Worm (Caenorhabditis elegans): ENCODE results near the gene F25B4.8.
"Not testable (repeated sequence)": the region's sequence is repeated elsewhere in the genome, so short reads cannot be mapped to it uniquely, and the experiment has no call there.

F25B4.8 gene

DNA sequence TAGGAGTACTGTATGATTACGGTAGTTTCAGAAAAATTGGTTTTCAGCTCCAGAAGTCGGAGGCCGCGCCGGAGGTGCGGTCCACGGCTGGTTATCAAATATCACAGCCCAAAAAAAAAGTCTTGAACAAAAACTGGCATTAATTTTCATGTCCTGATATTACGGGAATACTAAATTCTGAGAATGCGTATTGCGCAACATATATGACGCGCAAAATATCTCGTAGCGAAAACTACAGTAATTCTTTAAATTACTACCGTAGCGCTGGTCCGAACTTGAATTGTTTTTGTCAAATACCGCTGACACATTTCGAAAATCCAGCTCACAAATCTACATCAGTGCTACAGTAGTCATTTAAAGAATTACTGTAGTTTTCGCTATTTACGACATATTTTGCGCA lies 22.5 kb downstream of the F25B4.8 start:
- no peak for TF ChIP-seq sup-37 (GFP tag; optimal IDR thresholded peaks at IDR 0.05)

DNA sequence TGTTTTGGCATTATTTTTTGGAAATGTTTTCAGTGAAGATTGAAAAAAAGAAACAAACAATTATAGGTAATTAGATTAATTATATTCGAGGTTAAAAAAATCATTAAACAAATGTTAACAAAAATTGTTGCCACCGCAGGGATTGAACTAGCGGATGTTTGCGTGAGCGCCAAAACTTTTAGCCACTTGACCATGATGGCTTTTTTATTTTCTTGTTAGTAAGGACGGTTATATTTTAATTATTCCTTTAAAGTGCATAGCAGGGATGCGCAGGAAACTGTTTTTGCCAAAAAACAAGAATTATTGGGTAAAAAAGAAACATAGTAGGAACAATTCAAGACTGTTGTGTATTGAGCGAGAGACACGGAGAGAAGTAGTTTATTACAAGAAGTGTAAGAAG lies 24.2 kb downstream of the F25B4.8 start:
- TF ChIP-seq nhr-47 (tag; optimal IDR thresholded peaks at IDR 0.05) (peak; percentile 36), mab-9 (GFP tag; IDR thresholded peaks at IDR 0.05) (no peak), vab-15 (tag; optimal IDR thresholded peaks at IDR 0.05) (no peak), unc-130 (tag; optimal IDR thresholded peaks at IDR 0.05) (no peak), unc-30 (tag; optimal IDR thresholded peaks at IDR 0.05) (no peak), tlp-1 (tag; optimal IDR thresholded peaks at IDR 0.05) (no peak), lin-13 (GFP tag; optimal IDR thresholded peaks at IDR 0.05) (no peak), nhr-76 (tag; optimal IDR thresholded peaks at IDR 0.05) (no peak), aha-1 (tag; optimal IDR thresholded peaks at IDR 0.05) (no peak), hlh-17 (GFP tag; optimal IDR thresholded peaks at IDR 0.05; ENCODE audit: borderline replicate concordance) (no peak), zip-4 (GFP tag; optimal IDR thresholded peaks at IDR 0.05) (no peak), ceh-82 (tag; optimal IDR thresholded peaks at IDR 0.05) (no peak), nhr-71 (tag; optimal IDR thresholded peaks at IDR 0.05) (no peak), dsc-1 (tag; optimal IDR thresholded peaks at IDR 0.05) (no peak), egl-27 (tag; optimal IDR thresholded peaks at IDR 0.05) (no peak), efl-1 (optimal IDR thresholded peaks at IDR 0.05) (no peak), efl-1 (GFP tag; optimal IDR thresholded peaks at IDR 0.05 in 1 of 2) (peak in 1 of 2 experiments; percentile 92), nhr-90 (tag; optimal IDR thresholded peaks at IDR 0.05; ENCODE audit: poor library complexity) (peak; percentile 59), irx-1 (tag; optimal IDR thresholded peaks at IDR 0.05) (no peak), nhr-237 (tag; optimal IDR thresholded peaks at IDR 0.05) (no peak), lin-35 (GFP tag; optimal IDR thresholded peaks at IDR 0.05) (peak in 1 of 2 experiments; percentile 3), skn-1 (tag; optimal IDR thresholded peaks at IDR 0.05) (no peak), sox-4 (tag; optimal IDR thresholded peaks at IDR 0.05) (no peak), nhr-85 (tag) (peak; percentile 68), grh-1 (GFP tag; IDR thresholded peaks at IDR 0.05) (0 out of 2 replicates have a peak, but pooled peaks have one; percentile 17)

DNA sequence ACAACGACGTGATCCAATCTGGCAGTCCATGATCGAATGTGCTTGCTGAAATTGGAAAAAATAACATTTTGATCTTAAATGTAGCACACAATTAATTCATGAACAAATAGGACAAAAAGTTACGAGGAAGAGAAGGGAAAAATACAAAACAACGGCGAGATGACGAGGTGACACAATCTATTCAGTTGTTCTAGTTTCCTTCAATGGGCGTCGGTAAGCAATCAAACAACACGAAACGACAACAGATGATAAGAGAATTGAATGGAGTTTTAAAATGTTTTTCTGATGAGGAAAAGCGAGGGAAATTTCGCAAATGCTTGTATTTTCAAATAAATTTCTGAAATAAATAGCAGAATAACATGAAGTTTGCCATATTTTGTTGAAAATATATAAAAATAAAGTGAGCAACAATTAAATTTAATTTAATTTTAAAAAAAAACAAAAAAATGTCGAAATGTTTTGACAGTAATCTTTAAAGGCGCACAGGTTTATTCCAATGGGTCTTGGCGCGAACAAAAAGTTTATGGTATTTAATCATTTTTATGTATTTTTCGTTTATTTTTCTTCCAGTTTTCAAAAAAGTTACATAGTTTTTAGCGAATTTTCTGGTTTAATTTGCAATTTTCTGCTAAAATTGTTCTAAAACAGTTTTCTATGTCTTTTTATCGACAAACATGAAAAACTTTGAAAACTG lies 25.3 kb downstream of the F25B4.8 start, which contains the start of gene C14C11.7:
TSS of gene C14C11.7 (minus strand) at position 51 of the 694 bp plus-strand sequence.
- TF ChIP-seq ceh-82 (tag; optimal IDR thresholded peaks at IDR 0.05) (no peak), zag-1 (tag; optimal IDR thresholded peaks at IDR 0.05) (no peak), skn-1 (tag; optimal IDR thresholded peaks at IDR 0.05) (no peak), tbx-2 (tag; optimal IDR thresholded peaks at IDR 0.05) (no peak), unc-62 (GFP tag; optimal IDR thresholded peaks at IDR 0.05) (no peak), lsy-2 (tag; optimal IDR thresholded peaks at IDR 0.05) (no peak), aha-1 (tag; optimal IDR thresholded peaks at IDR 0.05) (no peak), egl-27 (tag; optimal IDR thresholded peaks at IDR 0.05) (no peak)

DNA sequence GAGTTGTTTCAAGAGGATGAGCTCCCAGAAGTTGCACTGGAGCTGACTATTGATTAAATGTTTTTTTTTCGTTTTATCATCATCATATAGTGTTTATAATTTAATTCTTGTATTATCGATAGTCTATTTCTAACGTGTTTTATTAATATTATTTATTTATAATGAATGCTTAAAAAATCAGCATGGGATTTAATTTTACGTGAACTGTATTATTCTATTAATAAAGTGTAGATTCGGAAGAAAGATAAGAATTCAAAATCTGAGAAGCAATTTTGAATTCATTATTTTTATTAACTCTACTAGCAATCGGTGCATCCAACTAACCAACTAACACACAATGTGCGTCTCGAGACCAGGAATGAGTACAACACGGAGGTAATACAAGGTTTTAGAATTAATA lies 28.2 kb downstream of the F25B4.8 start, which contains the start of gene C14C11.1:
TSS of gene C14C11.1 (plus strand) at position 301 of the 400 bp plus-strand sequence.
- not testable (repeated sequence) for TF ChIP-seq sox-4, mep-1, nhr-84 (tag; optimal IDR thresholded peaks at IDR 0.05)

DNA sequence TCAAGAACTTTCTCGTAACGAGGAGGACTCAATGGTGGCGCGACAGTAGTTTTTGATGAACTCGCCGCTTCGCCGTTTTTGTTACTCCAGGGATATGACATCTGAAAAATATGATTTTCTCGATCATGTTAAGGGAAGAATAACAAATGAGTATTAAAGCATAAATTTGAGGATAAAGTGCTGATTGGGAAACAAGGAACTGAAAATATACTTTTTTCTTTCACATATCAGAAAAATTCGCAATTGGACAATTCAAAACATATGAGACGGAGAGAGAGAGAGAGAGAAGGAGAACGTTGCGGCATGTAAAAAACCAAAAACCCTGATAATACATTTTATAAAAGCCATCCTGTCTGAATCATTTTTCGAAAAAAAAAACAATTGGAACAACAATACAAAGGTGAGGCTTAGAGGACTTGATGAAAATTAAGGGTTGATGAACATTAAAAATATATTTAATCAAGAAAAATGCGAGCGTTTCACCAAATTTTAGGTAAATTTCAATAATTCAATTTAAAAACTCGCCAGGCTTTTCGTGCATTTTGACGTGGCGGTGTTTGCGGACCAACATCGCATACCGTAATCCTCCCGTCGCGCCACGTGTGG lies 30.8 kb downstream of the F25B4.8 start, which contains the start of the genes mut-14 and C14C11.2:
TSS of gene mut-14 (minus strand) at position 101 of the 606 bp plus-strand sequence.
TSS of gene C14C11.2 (plus strand) at position 556 of the 606 bp plus-strand sequence.
- no peak for TF ChIP-seq ceh-90 (tag; optimal IDR thresholded peaks at IDR 0.05)
- TF ChIP-seq sptf-1 (tag; optimal IDR thresholded peaks at IDR 0.05): no peak
- TF ChIP-seq hlh-17 (GFP tag; optimal IDR thresholded peaks at IDR 0.05; ENCODE audit: borderline replicate concordance): no peak
- TF ChIP-seq nhr-47 (tag; optimal IDR thresholded peaks at IDR 0.05): no peak
- TF ChIP-seq ceh-8 (GFP tag; optimal IDR thresholded peaks at IDR 0.05): no peak
